Worm (Caenorhabditis elegans): ENCODE data around the gene K01A12.2.
A peak's percentile ranks its signal among the peaks of the same experiment; 100 is the strongest.

Gene K01A12.2

ce11 chrX:8643817-8644216 is 30.7 kb downstream of the K01A12.2 start, which contains the start of gene stg-2:
Gene stg-2, minus strand, starts transcription at chrX:8643917.
- TF ChIP-seq ceh-88 (GFP tag; IDR thresholded peaks at IDR 0.05) (no peak), sptf-1 (tag; optimal IDR thresholded peaks at IDR 0.05) (no peak), pqm-1 (tag; optimal IDR thresholded peaks at IDR 0.05) (no peak)

ce11 chrX:8646287-8646686 is 33.1 kb downstream of the K01A12.2 start:
- no peak for TF ChIP-seq hpl-2 (GFP tag; optimal IDR thresholded peaks at IDR 0.05)
- no peak for TF ChIP-seq lin-39 (tag; optimal IDR thresholded peaks at IDR 0.05)
- no peak for TF ChIP-seq unc-98 (GFP tag; IDR thresholded peaks at IDR 0.05)
- peak; percentile 32 for TF ChIP-seq rnt-1 (tag; optimal IDR thresholded peaks at IDR 0.05)
- TF ChIP-seq lsy-2 (tag; optimal IDR thresholded peaks at IDR 0.05), result peak in 1 of 2 experiments; percentile 14
- TF ChIP-seq ztf-11 (tag; optimal IDR thresholded peaks at IDR 0.05), result no peak
- TF ChIP-seq hlh-4 (tag; optimal IDR thresholded peaks at IDR 0.05), result no peak
- 0 out of 2 replicates have a peak, but pooled peaks have one; percentile 7 for TF ChIP-seq nhr-19 (GFP tag; conservative IDR thresholded peaks at IDR 0.05)
- peak; percentile 38 for TF ChIP-seq C16A3.4 (tag; optimal IDR thresholded peaks at IDR 0.05)
- peak; percentile 5 for TF ChIP-seq mep-1 (tag; optimal IDR thresholded peaks at IDR 0.05)
- peak; percentile 29 for TF ChIP-seq nhr-90 (tag; optimal IDR thresholded peaks at IDR 0.05; ENCODE audit: poor library complexity)
- peak; percentile 31 for TF ChIP-seq nhr-71 (tag; optimal IDR thresholded peaks at IDR 0.05)
- peak; percentile 26 for TF ChIP-seq nhr-77 (tag; optimal IDR thresholded peaks at IDR 0.05)
- TF ChIP-seq nhr-20 (tag; optimal IDR thresholded peaks at IDR 0.05), result peak; percentile 45
- no peak for TF ChIP-seq efl-3 (GFP tag; optimal IDR thresholded peaks at IDR 0.05)
- peak; percentile 53 for TF ChIP-seq snu-23 (GFP tag; optimal IDR thresholded peaks at IDR 0.05)
- no peak for TF ChIP-seq ceh-90 (tag; optimal IDR thresholded peaks at IDR 0.05)
- TF ChIP-seq lin-35 (GFP tag; optimal IDR thresholded peaks at IDR 0.05), result peak in 1 of 2 experiments; percentile 23
- TF ChIP-seq mdl-1 (tag; optimal IDR thresholded peaks at IDR 0.05), result peak in 1 of 2 experiments; percentile 39
- TF ChIP-seq aly-2 (tag; optimal IDR thresholded peaks at IDR 0.05), result no peak
- TF ChIP-seq lin-14 (GFP tag; optimal IDR thresholded peaks at IDR 0.05), result peak; percentile 21
- TF ChIP-seq mef-2 (tag; optimal IDR thresholded peaks at IDR 0.05), result no peak
- no peak for TF ChIP-seq efl-1 (optimal IDR thresholded peaks at IDR 0.05)
- peak in 1 of 2 experiments; percentile 6 for TF ChIP-seq efl-1 (GFP tag; optimal IDR thresholded peaks at IDR 0.05 in 1 of 2)
- TF ChIP-seq snpc-4 (tag; optimal IDR thresholded peaks at IDR 0.05), result no peak
- no peak for TF ChIP-seq F16B12.6 (tag; optimal IDR thresholded peaks at IDR 0.05)
- no peak for TF ChIP-seq fkh-10 (GFP tag; optimal IDR thresholded peaks at IDR 0.05)

- TF ChIP-seq nhr-71 (tag; optimal IDR thresholded peaks at IDR 0.05) (no peak), zag-1 (tag; optimal IDR thresholded peaks at IDR 0.05) (no peak), unc-130 (tag; optimal IDR thresholded peaks at IDR 0.05) (no peak), grh-1 (GFP tag; IDR thresholded peaks at IDR 0.05) (no peak), lin-39 (tag; optimal IDR thresholded peaks at IDR 0.05) (no peak), C04F5.9 (tag; optimal IDR thresholded peaks at IDR 0.05) (no peak), nhr-85 (tag) (peak; percentile 2)
Measured at ce11 chrX:8646997-8647396, 33.8 kb downstream of the K01A12.2 start, which contains the start of gene F12D9.2. Gene F12D9.2, minus strand, starts transcription at chrX:8647097.

ce11 chrX:8648582-8648981 is 35.4 kb downstream of the K01A12.2 start:
- no peak for TF ChIP-seq ceh-88 (GFP tag; IDR thresholded peaks at IDR 0.05)
- TF ChIP-seq zip-4 (GFP tag; optimal IDR thresholded peaks at IDR 0.05), result no peak
- no peak for TF ChIP-seq fkh-4 (tag; optimal IDR thresholded peaks at IDR 0.05; ENCODE audit: borderline replicate concordance)
- no peak for TF ChIP-seq fkh-8 (tag; optimal IDR thresholded peaks at IDR 0.05)
- TF ChIP-seq lin-35 (GFP tag; optimal IDR thresholded peaks at IDR 0.05), result no peak
- TF ChIP-seq jun-1 (tag; optimal IDR thresholded peaks at IDR 0.05), result no peak
- TF ChIP-seq sox-4 (tag; optimal IDR thresholded peaks at IDR 0.05), result no peak

All from whole organism, L1 larva.